Worm (Caenorhabditis elegans): Measurements from ENCODE around the gene idpa-2.

DNA sequence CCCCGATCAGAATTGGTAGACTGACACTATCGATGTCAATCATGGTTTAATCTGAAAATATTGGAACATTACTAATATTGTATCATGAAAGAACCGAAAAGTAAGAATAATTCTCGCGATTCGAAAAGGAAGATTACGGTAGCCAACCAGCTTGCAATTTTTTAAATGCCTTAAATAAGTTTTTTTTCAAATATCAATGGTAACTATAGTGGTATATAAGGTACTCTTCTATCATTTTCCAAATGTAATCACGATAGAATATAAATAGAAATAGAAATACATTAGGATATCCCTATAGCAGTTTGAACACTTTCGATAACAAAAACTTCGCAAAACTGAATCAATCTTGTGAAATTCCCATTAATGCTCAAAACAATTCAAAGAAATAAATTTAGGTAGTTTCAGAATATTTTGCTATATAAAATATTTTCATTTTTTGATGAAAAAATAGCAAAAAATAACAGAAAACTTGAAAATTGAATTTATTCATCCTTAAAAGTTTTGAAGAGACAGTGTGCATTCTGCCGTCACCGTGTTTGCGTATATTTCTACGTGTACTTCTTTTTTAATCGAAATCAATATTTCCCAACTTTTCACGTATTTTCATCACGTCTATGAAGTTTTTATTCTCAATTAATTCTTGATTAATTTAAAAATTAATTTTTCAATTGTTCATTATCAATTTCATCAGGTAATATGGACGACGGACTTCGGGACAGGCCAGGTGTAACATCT lies 18.3 kb upstream of the idpa-2 start, which contains the start of the genes F46C5.9 and rer-1:
- TF ChIP-seq mab-9 (GFP tag; IDR thresholded peaks at IDR 0.05) (no peak), lin-39 (tag; optimal IDR thresholded peaks at IDR 0.05) (no peak), hpl-2 (GFP tag; optimal IDR thresholded peaks at IDR 0.05) (no peak), fkh-4 (tag; optimal IDR thresholded peaks at IDR 0.05; ENCODE audit: borderline replicate concordance) (no peak), lir-3 (tag; optimal IDR thresholded peaks at IDR 0.05; ENCODE audit: poor library complexity) (no peak)
